Worm (Caenorhabditis elegans): ENCODE results near the gene srz-6.

DNA sequence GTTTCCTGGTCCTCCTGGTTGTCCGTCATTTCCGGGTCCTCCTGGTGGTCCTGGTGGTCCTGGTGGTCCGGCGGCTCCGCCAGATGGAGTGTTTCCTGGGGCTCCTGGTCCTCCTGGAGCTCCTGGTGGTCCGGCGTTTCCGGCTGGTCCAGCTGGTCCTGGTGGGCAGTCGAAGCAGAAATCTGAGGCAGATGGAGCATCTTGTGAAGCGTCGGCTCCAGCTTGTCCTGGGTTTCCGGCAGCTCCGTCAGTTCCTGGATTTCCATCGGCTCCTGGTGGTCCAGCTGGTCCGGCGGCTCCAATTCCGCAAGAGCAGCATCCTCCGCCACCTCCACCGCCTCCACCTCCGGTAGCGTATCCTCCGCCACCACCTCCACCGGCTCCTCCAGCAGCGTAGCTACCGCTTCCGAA is 2.0 kb downstream of the srz-6 start:
- no peak for TF ChIP-seq ama-1 (optimal IDR thresholded peaks at IDR 0.05)
- TF ChIP-seq nhr-43 (tag; optimal IDR thresholded peaks at IDR 0.05; ENCODE audit: poor library complexity, severe bottlenecking), result no peak
- no peak for TF ChIP-seq jun-1 (tag; optimal IDR thresholded peaks at IDR 0.05)
- TF ChIP-seq ZK546.5 (tag; optimal IDR thresholded peaks at IDR 0.05), result no peak
- no peak for TF ChIP-seq nhr-12 (tag; optimal IDR thresholded peaks at IDR 0.05)
- no peak for TF ChIP-seq R02D3.7 (tag; optimal IDR thresholded peaks at IDR 0.05)
